Fruit fly (Drosophila melanogaster) S2 (cell line): ENCODE results near the gene Cog2.

Experiments
- CG8478 ChIP-seq: fragments of >200 bp; optimal IDR thresholded peaks from 2 replicates; lab custom pipeline; 2018
- CTCF ChIP-seq, 2 experiments: fragments of >200 bp; optimal IDR thresholded peaks; 2 replicates each; lab custom pipeline; 2018

- no peak for TF ChIP-seq CG8478
- no peak for TF ChIP-seq CTCF (optimal IDR thresholded peaks at IDR 0.05; lab: Kevin White, UChicago)
Measured at dm6 chr3R:15340052-15340732, 21.3 kb downstream of the Cog2 start, which contains the start of gene SerRS-m.
